Worm (Caenorhabditis elegans): ENCODE results near the gene pgam-5.

The pgam-5 gene

ce11 chrII:7598702-7599314 is at the start of gene pgam-5 (continued):
- TF ChIP-seq attf-6 (GFP tag; IDR thresholded peaks at IDR 0.05) = no peak
- no peak for TF ChIP-seq ztf-6 (GFP tag; IDR thresholded peaks at IDR 0.05)
- TF ChIP-seq rpc-1 (optimal IDR thresholded peaks at IDR 0.05) = no peak
- TF ChIP-seq rpc-1 (tag; optimal IDR thresholded peaks at IDR 0.05) = no peak
- no peak for TF ChIP-seq die-1 (tag; optimal IDR thresholded peaks at IDR 0.05)
- peak; percentile 81 for TF ChIP-seq efl-1 (GFP tag; optimal IDR thresholded peaks at IDR 0.05)
- peak; percentile 71; the same call in 1 of the 2 replicates for TF ChIP-seq ceh-91 (GFP tag; IDR thresholded peaks at IDR 0.05)
- no peak for TF ChIP-seq sptf-2 (GFP tag; optimal IDR thresholded peaks at IDR 0.05)
- no peak for TF ChIP-seq mes-4 (tag; optimal IDR thresholded peaks at IDR 0.05)
- no peak for TF ChIP-seq ztf-25 (GFP tag; IDR thresholded peaks at IDR 0.05)
- TF ChIP-seq ZK185.1 (tag; optimal IDR thresholded peaks at IDR 0.05; ENCODE audit: poor library complexity, severe bottlenecking) = no peak
- TF ChIP-seq rec-8 (tag; optimal IDR thresholded peaks at IDR 0.05) = no peak
- TF ChIP-seq F39B2.1 (GFP tag; IDR thresholded peaks at IDR 0.05) = no peak
- no peak for TF ChIP-seq lin-40 (tag; optimal IDR thresholded peaks at IDR 0.05)
- no peak for TF ChIP-seq F52B5.7 (tag; optimal IDR thresholded peaks at IDR 0.05)
- no peak for TF ChIP-seq zfh-2 (GFP tag; conservative IDR thresholded peaks at IDR 0.05)
- TF ChIP-seq Y53G8AR.9 (GFP tag; conservative IDR thresholded peaks at IDR 0.05) = no peak
- TF ChIP-seq gei-17 (GFP tag; optimal IDR thresholded peaks at IDR 0.05) = no peak
- TF ChIP-seq T26A5.8 (tag; optimal IDR thresholded peaks at IDR 0.05) = no peak
- no peak for TF ChIP-seq egl-18 (GFP tag; IDR thresholded peaks at IDR 0.05)
- no peak for TF ChIP-seq F57C9.4 (tag; optimal IDR thresholded peaks at IDR 0.05)
- TF ChIP-seq nhr-120 (GFP tag; IDR thresholded peaks at IDR 0.05) = no peak
- TF ChIP-seq madf-10 (tag; optimal IDR thresholded peaks at IDR 0.05) = no peak
- TF ChIP-seq nhr-90 (tag; optimal IDR thresholded peaks at IDR 0.05) = no peak
- no peak for TF ChIP-seq bed-2 (GFP tag; IDR thresholded peaks at IDR 0.05)
- 0 out of 2 replicates have a peak, but pooled peaks have one; percentile 22 for TF ChIP-seq rcor-1 (GFP tag; IDR thresholded peaks at IDR 0.05)
- no peak for TF ChIP-seq tbx-9 (tag; optimal IDR thresholded peaks at IDR 0.05; ENCODE audit: borderline replicate concordance)
- no peak for TF ChIP-seq nhr-80 (tag; optimal IDR thresholded peaks at IDR 0.05)
- TF ChIP-seq lir-1 (GFP tag; conservative IDR thresholded peaks at IDR 0.05) = no peak
- TF ChIP-seq B0261.1 (tag; optimal IDR thresholded peaks at IDR 0.05) = no peak
- no peak for TF ChIP-seq athp-1 (tag; optimal IDR thresholded peaks at IDR 0.05)
- no peak for TF ChIP-seq zim-3 (tag; optimal IDR thresholded peaks at IDR 0.05)
- no peak for TF ChIP-seq hmg-20 (GFP tag; IDR thresholded peaks at IDR 0.05)
- no peak for TF ChIP-seq attf-5 (GFP tag; optimal IDR thresholded peaks at IDR 0.05)
- TF ChIP-seq atf-7 (tag; optimal IDR thresholded peaks at IDR 0.05) = no peak
- TF ChIP-seq let-607 (tag; optimal IDR thresholded peaks at IDR 0.05) = no peak
- TF ChIP-seq madf-6 (GFP tag; IDR thresholded peaks at IDR 0.05) = peak; percentile 93
- TF ChIP-seq ceh-27 (GFP tag; optimal IDR thresholded peaks at IDR 0.05) = no peak
- peak; percentile 46 for TF ChIP-seq dox-1 (GFP tag; IDR thresholded peaks at IDR 0.05)
- TF ChIP-seq lin-54 (GFP tag; optimal IDR thresholded peaks at IDR 0.05) = peak; percentile 72
- TF ChIP-seq Y53F4B.3 (GFP tag; IDR thresholded peaks at IDR 0.05) = no peak
- 0 out of 2 replicates have a peak, but pooled peaks have one; percentile 23 for TF ChIP-seq Y79H2A.3 (GFP tag; conservative IDR thresholded peaks at IDR 0.05)
- no peak for TF ChIP-seq ama-1 (optimal IDR thresholded peaks at IDR 0.05)
- no peak for TF ChIP-seq ama-1 (GFP tag; optimal IDR thresholded peaks at IDR 0.05)
- TF ChIP-seq akir-1 (GFP tag; optimal IDR thresholded peaks at IDR 0.05) = no peak
- no peak for TF ChIP-seq C06A6.2 (GFP tag; conservative IDR thresholded peaks at IDR 0.05)
- no peak for TF ChIP-seq cebp-2 (GFP tag; IDR thresholded peaks at IDR 0.05)
- TF ChIP-seq F49E8.2 (tag; optimal IDR thresholded peaks at IDR 0.05; ENCODE audit: insufficient read depth) = no peak
- TF ChIP-seq egrh-3 (GFP tag; IDR thresholded peaks at IDR 0.05) = no peak
- no peak for TF ChIP-seq F57A8.1 (GFP tag; optimal IDR thresholded peaks at IDR 0.05)
